Worm (Caenorhabditis elegans): ENCODE results near the gene plpp-1.1.

The plpp-1.1 gene

DNA sequence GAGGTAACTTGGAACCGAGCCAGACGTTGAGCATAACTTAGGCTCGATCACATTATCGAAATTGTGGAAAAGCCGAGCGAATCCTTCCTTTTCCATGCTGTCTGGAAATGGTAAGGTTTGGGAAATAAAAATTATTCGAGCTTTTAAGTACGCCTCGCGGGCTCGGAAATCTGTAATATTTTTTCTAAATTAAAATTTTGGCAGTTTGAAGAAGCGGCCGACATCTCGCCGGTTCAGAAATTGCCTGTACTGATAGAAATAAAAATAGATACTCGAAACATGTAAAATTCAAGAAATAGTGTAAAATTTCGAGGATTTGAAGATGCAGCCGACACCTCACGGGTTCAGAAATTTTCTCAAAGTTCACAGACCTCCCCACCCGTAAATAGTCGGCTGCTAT lies 17.1 kb downstream of the plpp-1.1 start, which contains the start of gene bcmo-2:
bcmo-2 (minus strand) TSS at position 101 of the 400 bp plus-strand sequence.
- TF ChIP-seq sea-2 (GFP tag; IDR thresholded peaks at IDR 0.05), result no peak
- no peak for TF ChIP-seq ekl-4 (GFP tag; IDR thresholded peaks at IDR 0.05)
- no peak for TF ChIP-seq ceh-58 (GFP tag; IDR thresholded peaks at IDR 0.05)
- TF ChIP-seq Y56A3A.18 (GFP tag; IDR thresholded peaks at IDR 0.05), result no peak
- TF ChIP-seq nfya-1 (tag; optimal IDR thresholded peaks at IDR 0.05; ENCODE audit: borderline replicate concordance, insufficient read depth), result no peak
- no peak for TF ChIP-seq ets-4 (GFP tag; optimal IDR thresholded peaks at IDR 0.05)
- TF ChIP-seq snpc-4 (GFP tag; optimal IDR thresholded peaks at IDR 0.05), result no peak
- peak in 2 of 4 experiments; percentile 1 to 35 for TF ChIP-seq snpc-4 (tag; optimal IDR thresholded peaks at IDR 0.05)
- no peak for TF ChIP-seq let-526 (GFP tag; IDR thresholded peaks at IDR 0.05)

DNA sequence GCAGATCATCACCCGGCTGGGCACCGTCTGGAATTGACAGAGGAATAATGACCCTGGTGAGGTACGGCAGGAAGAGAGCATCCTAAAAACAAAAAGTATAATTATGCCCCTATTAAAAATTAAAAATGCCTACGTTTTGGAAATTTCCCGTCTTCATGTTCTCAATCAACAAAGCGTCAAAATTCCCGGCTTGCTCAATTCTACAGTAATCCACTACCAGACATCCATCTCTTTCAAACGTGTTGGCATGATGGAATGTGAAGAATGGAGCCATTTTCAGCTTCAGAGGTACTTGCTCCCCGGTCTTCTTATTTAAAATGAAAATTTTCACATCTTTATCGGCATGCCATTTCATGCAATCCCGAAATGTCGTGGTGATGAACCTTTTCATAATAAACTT lies 18.5 kb downstream of the plpp-1.1 start:
- TF ChIP-seq hlh-26 (GFP tag; conservative IDR thresholded peaks at IDR 0.05), result no peak
- TF ChIP-seq egl-44 (GFP tag; IDR thresholded peaks at IDR 0.05), result no peak
- TF ChIP-seq D2030.7 (GFP tag; IDR thresholded peaks at IDR 0.05), result no peak
- TF ChIP-seq nhr-120 (GFP tag; IDR thresholded peaks at IDR 0.05), result no peak

DNA sequence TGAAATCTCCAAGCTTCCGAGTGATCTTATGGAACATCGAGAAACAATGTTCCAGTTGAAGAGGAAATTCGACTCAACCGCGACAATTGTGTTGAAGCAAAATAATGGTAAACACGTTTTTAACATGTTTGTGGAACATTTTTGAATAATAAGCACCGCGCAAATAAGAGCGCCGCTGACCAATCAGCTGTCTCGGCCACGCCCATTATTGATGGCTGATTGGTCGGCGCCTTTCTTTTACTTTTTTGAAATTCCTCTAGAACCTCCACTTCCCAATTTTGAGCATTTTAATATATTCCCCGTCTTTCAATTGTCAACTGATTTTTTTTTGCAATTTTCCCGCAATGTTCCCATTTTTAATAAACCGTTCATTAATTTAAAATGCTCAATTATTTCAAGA lies 19.7 kb downstream of the plpp-1.1 start:
- TF ChIP-seq dpl-1 (GFP tag; optimal IDR thresholded peaks at IDR 0.05) (no peak), nfyb-1 (GFP tag; IDR thresholded peaks at IDR 0.05) (0 out of 2 replicates have a peak, but pooled peaks have one; percentile 54)

DNA sequence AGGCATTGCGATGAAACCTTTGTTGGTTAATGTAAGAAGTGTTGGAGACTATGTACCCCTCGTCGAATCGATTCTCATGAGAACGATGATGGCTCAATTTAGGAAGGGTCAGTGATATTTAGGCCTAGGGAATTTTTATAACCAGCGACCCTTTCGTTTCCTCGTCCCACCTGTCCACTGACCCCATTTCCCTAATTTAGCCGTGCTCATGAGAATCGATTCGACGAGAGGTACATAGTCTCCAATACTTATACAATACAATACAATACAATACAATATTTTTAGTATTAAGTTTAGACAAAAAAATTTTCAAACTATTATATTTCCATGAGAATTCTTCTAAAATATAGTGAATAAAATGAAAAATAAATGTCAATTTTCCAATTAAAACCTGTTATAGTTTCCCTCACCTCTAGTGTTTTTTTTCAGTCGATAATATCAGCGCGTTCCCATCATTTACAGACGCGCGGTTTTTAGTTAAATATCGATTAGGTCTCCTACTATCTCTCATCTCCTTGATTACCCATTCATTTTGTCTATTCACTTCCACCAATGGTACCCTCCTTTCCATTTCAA lies 21.1 kb downstream of the plpp-1.1 start, which contains the start of the genes F53C3.11 and fbxb-103:
F53C3.11 (minus strand) TSS at position 101 of the 576 bp plus-strand sequence.
fbxb-103 (plus strand) TSS at position 526 of the 576 bp plus-strand sequence.
- TF ChIP-seq lir-1 (GFP tag; conservative IDR thresholded peaks at IDR 0.05) (no peak), F23B12.7 (tag; optimal IDR thresholded peaks at IDR 0.05; ENCODE audit: insufficient read depth) (no peak), egl-44 (GFP tag; IDR thresholded peaks at IDR 0.05) (no peak)

DNA sequence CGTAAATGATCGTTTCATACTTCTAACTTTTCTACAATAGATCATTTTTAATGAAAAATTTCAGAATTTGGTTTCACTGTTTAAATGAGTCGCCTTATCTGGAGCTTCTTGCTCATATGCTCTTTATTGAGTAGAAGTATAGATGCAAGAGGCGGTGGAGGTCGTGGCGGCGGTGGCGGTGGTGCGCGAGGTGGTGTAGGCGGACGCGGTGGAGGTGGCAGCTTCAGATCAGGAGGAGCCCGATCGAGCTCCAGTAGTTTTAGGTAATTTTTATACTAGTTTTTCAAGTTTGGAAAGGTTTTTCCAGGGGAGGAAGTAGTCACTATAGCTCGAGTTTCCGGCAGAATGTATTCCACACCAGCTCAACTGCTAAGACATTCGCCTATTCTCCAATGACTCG lies 25.0 kb downstream of the plpp-1.1 start, which contains the start of gene F53C3.3:
F53C3.3 (plus strand) TSS at position 59 of the 400 bp plus-strand sequence.
- TF ChIP-seq lsl-1 (GFP tag; optimal IDR thresholded peaks at IDR 0.05) (no peak), egrh-3 (GFP tag; IDR thresholded peaks at IDR 0.05) (peak; percentile 52; the same call in 1 of the 2 replicates), sdz-38 (tag; optimal IDR thresholded peaks at IDR 0.05) (no peak), lin-35 (GFP tag; optimal IDR thresholded peaks at IDR 0.05) (no peak)

DNA sequence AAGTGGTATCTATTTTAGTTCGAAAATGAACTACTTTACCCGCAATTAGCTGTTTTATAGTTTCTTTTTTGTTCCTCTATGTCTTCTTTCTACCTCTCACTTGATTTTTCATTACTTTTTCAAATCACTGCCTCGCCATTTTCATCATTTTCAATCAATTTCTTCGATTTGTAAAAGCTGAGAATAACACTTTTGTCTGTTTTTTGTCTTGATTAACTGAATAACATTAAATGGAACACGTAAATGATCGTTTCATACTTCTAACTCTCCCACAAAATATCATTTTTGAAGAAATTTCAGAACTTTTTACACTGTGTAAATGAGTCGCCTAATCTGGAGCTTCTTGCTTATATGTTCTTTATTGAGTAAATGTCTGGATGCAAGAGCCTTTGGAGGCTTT lies 26.7 kb downstream of the plpp-1.1 start, which contains the start of gene F53C3.4:
F53C3.4 (plus strand) TSS at position 301 of the 400 bp plus-strand sequence.
- TF ChIP-seq ztf-25 (GFP tag; IDR thresholded peaks at IDR 0.05) (no peak), C17E4.6 (GFP tag; IDR thresholded peaks at IDR 0.05) (no peak), snpc-4 (GFP tag; optimal IDR thresholded peaks at IDR 0.05) (no peak), snpc-4 (tag; optimal IDR thresholded peaks at IDR 0.05) (no peak), attf-3 (GFP tag; conservative IDR thresholded peaks at IDR 0.05) (no peak), lin-35 (GFP tag; optimal IDR thresholded peaks at IDR 0.05) (no peak), ceh-79 (tag; optimal IDR thresholded peaks at IDR 0.05) (no peak), lir-1 (GFP tag; conservative IDR thresholded peaks at IDR 0.05) (no peak), attf-5 (GFP tag; optimal IDR thresholded peaks at IDR 0.05) (no peak), snpc-1.3 (tag; optimal IDR thresholded peaks at IDR 0.05; ENCODE audit: insufficient read depth) (no peak), mel-28 (tag; optimal IDR thresholded peaks at IDR 0.05; ENCODE audit: borderline replicate concordance) (no peak), snpc-3.4 (tag; optimal IDR thresholded peaks at IDR 0.05) (no peak), chd-7 (tag; optimal IDR thresholded peaks at IDR 0.05) (no peak), mxl-1 (tag; optimal IDR thresholded peaks at IDR 0.05) (no peak), nfya-2 (GFP tag; IDR thresholded peaks at IDR 0.05) (no peak), cebp-2 (GFP tag; IDR thresholded peaks at IDR 0.05) (no peak), hlh-12 (tag; optimal IDR thresholded peaks at IDR 0.05) (no peak), ccch-3 (GFP tag; optimal IDR thresholded peaks at IDR 0.05) (no peak)

Data from whole organism, young adult.